Fruit fly (Drosophila melanogaster): ENCODE results near the gene Vm26Ac.

The Vm26Ac gene

dm6 chr2L:5944305-5945282 lies 13.8 kb downstream of the Vm26Ac start:
- no peak for TF ChIP-seq CG17801 (GFP tag; optimal IDR thresholded peaks at IDR 0.05; ENCODE audit: partially characterized antibody)

dm6 chr2L:5943229-5944078 lies 15.0 kb downstream of the Vm26Ac start, which contains the start of the genes Sfp26Ad and Gpdh1:
TSS of gene Sfp26Ad (minus strand) at chr2L:5943304.
TSS of gene Gpdh1 (plus strand) at chr2L:5943643.
- TF ChIP-seq CG17801 (GFP tag; optimal IDR thresholded peaks at IDR 0.05; ENCODE audit: partially characterized antibody), result peak; percentile 80

dm6 chr2L:5927363-5927762 lies 31.1 kb downstream of the Vm26Ac start:
- TF ChIP-seq CG17801 (GFP tag; optimal IDR thresholded peaks at IDR 0.05; ENCODE audit: partially characterized antibody), result no peak

- no peak for TF ChIP-seq CG17801 (GFP tag; optimal IDR thresholded peaks at IDR 0.05; ENCODE audit: partially characterized antibody)
These were observed 32.8 kb downstream of the Vm26Ac start, which contains the start of gene dsf for dm6 chr2L:5925637-5926036. TSS of gene dsf (plus strand) at chr2L:5925937.

dm6 chr2L:5925164-5925563 lies 33.3 kb downstream of the Vm26Ac start:
- no peak for TF ChIP-seq CG17801 (GFP tag; optimal IDR thresholded peaks at IDR 0.05; ENCODE audit: partially characterized antibody)

- no peak for TF ChIP-seq CG17801 (GFP tag; optimal IDR thresholded peaks at IDR 0.05; ENCODE audit: partially characterized antibody)
These were observed 34.8 kb downstream of the Vm26Ac start, which contains the start of gene CG9016 for dm6 chr2L:5923603-5924138. TSS of gene CG9016 (minus strand) at chr2L:5923653.

- TF ChIP-seq CG17801 (GFP tag; optimal IDR thresholded peaks at IDR 0.05; ENCODE audit: partially characterized antibody), result no peak
These were observed 48.2 kb downstream of the Vm26Ac start, which contains the start of gene CG14000 for dm6 chr2L:5910189-5910588. TSS of gene CG14000 (minus strand) at chr2L:5910289.

Measured in ovary, adult (tissue).